Worm (Caenorhabditis elegans): ENCODE data around the gene Y61A9LA.1.

DNA sequence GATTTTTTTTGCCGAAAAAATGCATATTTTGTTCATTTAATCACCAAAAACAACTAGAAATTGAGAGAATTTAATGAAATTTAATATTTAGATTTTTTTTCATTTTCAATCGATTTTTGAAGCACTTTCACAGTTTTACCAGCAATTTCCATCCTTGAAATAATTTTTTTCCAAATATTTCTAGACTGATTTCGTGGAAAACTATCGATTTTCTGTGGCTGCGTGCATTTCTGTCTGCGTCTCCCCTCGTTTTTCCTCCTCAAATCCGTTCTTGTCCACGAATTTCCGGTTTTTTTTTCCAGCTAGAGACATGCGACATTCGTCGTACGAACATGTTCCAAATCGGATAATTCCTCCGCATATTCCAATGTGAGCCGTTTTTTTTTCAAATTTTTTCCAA, 14.3 kb upstream of the Y61A9LA.1 start, which contains the start of gene Y61A9LA.3:
- TF ChIP-seq dao-5 (tag; optimal IDR thresholded peaks at IDR 0.05) (no peak), him-1 (tag; optimal IDR thresholded peaks at IDR 0.05) (no peak), W03F9.2 (tag; optimal IDR thresholded peaks at IDR 0.05) (no peak)

Measured in whole organism, L4/young adult.